Worm (Caenorhabditis elegans): ENCODE measurements around the gene lrr-1.
A peak's percentile ranks its signal among the peaks of the same experiment; 100 is the strongest.

DNA sequence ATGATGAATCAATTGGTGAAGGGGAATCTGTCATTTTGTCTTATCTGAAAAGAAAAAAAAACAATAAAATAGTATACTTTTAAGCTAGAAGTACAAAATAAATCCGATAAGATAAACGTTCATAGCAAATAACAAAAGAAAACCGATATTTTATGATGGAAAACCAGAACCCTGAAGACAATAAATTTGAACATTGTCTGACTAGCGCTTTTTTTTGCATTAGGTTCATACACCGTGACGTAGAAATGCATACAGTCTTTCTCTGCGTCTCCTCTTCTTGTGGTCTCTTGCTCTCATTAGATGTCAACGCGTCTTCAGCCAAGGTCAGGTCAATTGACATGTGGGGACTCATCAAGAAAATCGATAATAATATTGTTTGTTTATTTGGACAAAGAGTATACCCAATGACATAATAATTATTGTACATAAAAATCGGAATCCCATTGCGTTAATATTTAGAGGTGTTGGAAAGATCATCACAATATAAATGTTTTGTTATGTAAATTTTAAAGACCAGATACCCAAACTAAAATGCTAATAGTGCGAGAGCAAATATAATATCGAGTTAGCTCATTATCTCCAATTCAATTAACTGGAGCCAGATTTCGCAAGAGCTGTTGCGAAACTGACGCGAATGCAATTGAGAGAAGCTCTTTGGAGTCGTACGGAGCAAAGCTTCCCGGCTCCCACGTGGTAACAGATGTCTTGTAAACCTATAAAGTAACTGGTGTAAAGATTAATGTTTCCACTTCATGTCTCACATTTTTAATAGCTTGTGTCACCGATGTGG lies 45.1 kb upstream of the lrr-1 start, which contains the start of gene dsh-2:
- TF ChIP-seq mdl-1 (tag; optimal IDR thresholded peaks at IDR 0.05) = no peak
- TF ChIP-seq fos-1 (tag; optimal IDR thresholded peaks at IDR 0.05) = peak; percentile 42
- TF ChIP-seq unc-55 (GFP tag; optimal IDR thresholded peaks at IDR 0.05) = peak; percentile 49
- no peak for TF ChIP-seq Y55F3AM.14 (GFP tag; optimal IDR thresholded peaks at IDR 0.05)
- TF ChIP-seq elt-3 (tag; optimal IDR thresholded peaks at IDR 0.05) = no peak
- no peak for TF ChIP-seq nhr-12 (tag; optimal IDR thresholded peaks at IDR 0.05)
- TF ChIP-seq mab-5 (tag; optimal IDR thresholded peaks at IDR 0.05) = no peak
- peak; percentile 41 for TF ChIP-seq ceh-16 (tag; optimal IDR thresholded peaks at IDR 0.05)
- TF ChIP-seq egl-27 (tag; optimal IDR thresholded peaks at IDR 0.05) = no peak
- peak; percentile 57 for TF ChIP-seq C34F6.9 (tag; optimal IDR thresholded peaks at IDR 0.05)
- no peak for TF ChIP-seq unc-62 (GFP tag; optimal IDR thresholded peaks at IDR 0.05)
- TF ChIP-seq blmp-1 (tag; optimal IDR thresholded peaks at IDR 0.05; ENCODE audit: insufficient read depth) = no peak
- TF ChIP-seq ama-1 (optimal IDR thresholded peaks at IDR 0.05) = no peak

Measured in whole organism, L2 larva.